Worm (Caenorhabditis elegans): Measurements from ENCODE around the gene C28H8.5.

C28H8.5 gene

DNA sequence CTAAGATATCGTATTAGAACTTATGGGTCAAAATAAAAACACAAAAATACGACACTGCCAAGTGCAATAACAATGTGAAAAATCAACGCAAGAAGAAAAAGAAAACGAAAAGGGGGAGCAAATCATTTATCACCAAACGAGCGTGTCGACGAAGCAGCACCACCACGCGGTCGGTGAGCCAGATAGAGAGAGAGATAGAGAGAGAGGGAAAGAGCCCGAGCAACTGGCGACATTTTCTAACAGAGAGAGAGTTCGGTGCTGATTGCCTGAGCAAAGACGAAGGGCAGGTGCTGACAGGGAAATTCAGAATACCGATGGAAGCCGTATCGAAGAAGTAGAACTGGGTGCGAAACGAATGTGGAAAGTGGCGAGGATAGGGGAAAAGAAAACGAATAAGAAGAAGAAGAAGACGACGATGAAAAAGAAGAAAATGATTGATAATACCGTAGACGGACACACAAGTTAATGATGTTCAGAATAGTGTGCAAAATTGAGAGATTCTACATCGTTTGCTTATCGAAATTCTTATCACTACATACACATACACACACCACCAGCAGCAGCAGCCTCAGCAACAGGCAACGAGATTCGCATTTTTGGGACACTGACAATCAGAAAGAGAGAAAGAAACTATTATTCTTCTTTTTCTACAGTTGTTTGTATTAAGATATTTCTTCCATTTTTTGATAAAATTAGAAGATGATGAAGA, 48.8 kb upstream of the C28H8.5 start (continued):
- TF ChIP-seq C04F5.9 (tag; optimal IDR thresholded peaks at IDR 0.05), result no peak
- no peak for TF ChIP-seq isw-1 (GFP tag; IDR thresholded peaks at IDR 0.05)
- TF ChIP-seq xbp-1 (tag; optimal IDR thresholded peaks at IDR 0.05), result no peak
- TF ChIP-seq snpc-4 (tag; optimal IDR thresholded peaks at IDR 0.05), result no peak
- peak in 1 of 2 experiments; percentile 63 for TF ChIP-seq lin-35 (GFP tag; optimal IDR thresholded peaks at IDR 0.05)
- TF ChIP-seq rnt-1 (tag; optimal IDR thresholded peaks at IDR 0.05), result peak; percentile 58
- TF ChIP-seq swsn-7 (tag; optimal IDR thresholded peaks at IDR 0.05), result peak; percentile 13
- no peak for TF ChIP-seq pag-3 (tag; optimal IDR thresholded peaks at IDR 0.05; ENCODE audit: borderline replicate concordance, insufficient read depth)

ce11 chrIII:5836261-5836660, 47.8 kb upstream of the C28H8.5 start:
- TF ChIP-seq irx-1 (tag; optimal IDR thresholded peaks at IDR 0.05) (no peak), xbp-1 (tag; optimal IDR thresholded peaks at IDR 0.05) (no peak), swsn-7 (tag; optimal IDR thresholded peaks at IDR 0.05) (no peak), egl-13 (tag; optimal IDR thresholded peaks at IDR 0.05) (no peak), alr-1 (tag; optimal IDR thresholded peaks at IDR 0.05; ENCODE audit: borderline replicate concordance) (no peak), grh-1 (GFP tag; IDR thresholded peaks at IDR 0.05) (no peak), blmp-1 (tag; optimal IDR thresholded peaks at IDR 0.05) (no peak), nhr-28 (tag; optimal IDR thresholded peaks at IDR 0.05) (no peak), nhr-71 (tag; optimal IDR thresholded peaks at IDR 0.05) (peak; percentile 38), nhr-85 (tag) (peak; percentile 80), elt-2 (tag; optimal IDR thresholded peaks at IDR 0.05) (no peak), lin-15B (tag; optimal IDR thresholded peaks at IDR 0.05) (no peak), ztf-11 (tag; optimal IDR thresholded peaks at IDR 0.05) (no peak), lir-3 (tag; optimal IDR thresholded peaks at IDR 0.05; ENCODE audit: poor library complexity) (no peak), lin-14 (GFP tag; optimal IDR thresholded peaks at IDR 0.05) (peak; percentile 55), efl-1 (optimal IDR thresholded peaks at IDR 0.05) (no peak), efl-1 (GFP tag; optimal IDR thresholded peaks at IDR 0.05 in 1 of 2) (peak in 1 of 2 experiments; percentile 89), ceh-63 (GFP tag; optimal IDR thresholded peaks at IDR 0.05) (no peak), vab-15 (tag; optimal IDR thresholded peaks at IDR 0.05) (no peak), unc-30 (tag; optimal IDR thresholded peaks at IDR 0.05) (no peak), nhr-20 (tag; optimal IDR thresholded peaks at IDR 0.05) (peak; percentile 16), dsc-1 (tag; optimal IDR thresholded peaks at IDR 0.05) (no peak), fkh-8 (tag; optimal IDR thresholded peaks at IDR 0.05) (no peak), ceh-82 (tag; optimal IDR thresholded peaks at IDR 0.05) (peak in 1 of 3 experiments; percentile 8), ces-1 (GFP tag; optimal IDR thresholded peaks at IDR 0.05) (no peak), nhr-237 (tag; optimal IDR thresholded peaks at IDR 0.05) (no peak), pag-3 (tag; optimal IDR thresholded peaks at IDR 0.05; ENCODE audit: borderline replicate concordance, insufficient read depth) (no peak), zip-4 (GFP tag; optimal IDR thresholded peaks at IDR 0.05) (no peak), tlp-1 (tag; optimal IDR thresholded peaks at IDR 0.05) (no peak), fkh-4 (tag; optimal IDR thresholded peaks at IDR 0.05; ENCODE audit: borderline replicate concordance) (no peak), isw-1 (GFP tag; IDR thresholded peaks at IDR 0.05) (no peak), fkh-10 (GFP tag; optimal IDR thresholded peaks at IDR 0.05) (no peak), nhr-12 (tag; optimal IDR thresholded peaks at IDR 0.05) (no peak), pqm-1 (tag; optimal IDR thresholded peaks at IDR 0.05) (no peak), nhr-11 (tag; optimal IDR thresholded peaks at IDR 0.05) (no peak), ceh-88 (GFP tag; IDR thresholded peaks at IDR 0.05) (no peak), mab-9 (GFP tag; IDR thresholded peaks at IDR 0.05) (no peak), sptf-1 (tag; optimal IDR thresholded peaks at IDR 0.05) (no peak), aly-2 (tag; optimal IDR thresholded peaks at IDR 0.05) (no peak), tbx-2 (tag; optimal IDR thresholded peaks at IDR 0.05) (no peak), sox-4 (tag; optimal IDR thresholded peaks at IDR 0.05) (no peak), F16B12.6 (tag; optimal IDR thresholded peaks at IDR 0.05) (no peak), Y116A8C.19 (tag; optimal IDR thresholded peaks at IDR 0.05; ENCODE audit: borderline replicate concordance) (no peak), efl-3 (GFP tag; optimal IDR thresholded peaks at IDR 0.05) (no peak), snu-23 (GFP tag; optimal IDR thresholded peaks at IDR 0.05) (no peak), nhr-77 (tag; optimal IDR thresholded peaks at IDR 0.05) (no peak)

Measured in whole organism, L1 larva.